Fruit fly (Drosophila melanogaster) whole organism, pupa: ENCODE results near the gene Roc1a.

Experiments
- CG17806 ChIP-seq: fragments of 200-800 bp; sonication (Bioruptor generic); optimal IDR thresholded peaks from 2 replicates; lab custom pipeline; 2018; ENCODE audit warnings: missing biosample characterization, mild to moderate bottlenecking, missing genetic modification characterization, moderate library complexity
- CG32121 ChIP-seq: fragments of 200-800 bp; sonication (Bioruptor generic); IDR thresholded peaks from 2 replicates; pipeline ENCODE4 v1.3.6; 2022; ENCODE audit warnings: missing biosample characterization, missing genetic modification characterization
- CG4496 ChIP-seq: fragments of 200-800 bp; sonication (Bioruptor generic); IDR thresholded peaks from 3 replicates; pipeline ENCODE4 v1.3.6; 2022; ENCODE audit warnings: missing biosample characterization, missing genetic modification characterization
- EcR ChIP-seq: fragments of 200-800 bp; sonication (Bioruptor generic); optimal IDR thresholded peaks from 3 replicates; lab custom pipeline; 2019; ENCODE audit warnings: missing biosample characterization, missing genetic modification characterization, mild to moderate bottlenecking, moderate library complexity, missing genetic modification reagents
- Pif1B ChIP-seq: fragments of 200-800 bp; sonication (Bioruptor generic); optimal IDR thresholded peaks from 3 replicates; lab custom pipeline; 2016; ENCODE audit warnings: missing biosample characterization, missing genetic modification characterization

DNA sequence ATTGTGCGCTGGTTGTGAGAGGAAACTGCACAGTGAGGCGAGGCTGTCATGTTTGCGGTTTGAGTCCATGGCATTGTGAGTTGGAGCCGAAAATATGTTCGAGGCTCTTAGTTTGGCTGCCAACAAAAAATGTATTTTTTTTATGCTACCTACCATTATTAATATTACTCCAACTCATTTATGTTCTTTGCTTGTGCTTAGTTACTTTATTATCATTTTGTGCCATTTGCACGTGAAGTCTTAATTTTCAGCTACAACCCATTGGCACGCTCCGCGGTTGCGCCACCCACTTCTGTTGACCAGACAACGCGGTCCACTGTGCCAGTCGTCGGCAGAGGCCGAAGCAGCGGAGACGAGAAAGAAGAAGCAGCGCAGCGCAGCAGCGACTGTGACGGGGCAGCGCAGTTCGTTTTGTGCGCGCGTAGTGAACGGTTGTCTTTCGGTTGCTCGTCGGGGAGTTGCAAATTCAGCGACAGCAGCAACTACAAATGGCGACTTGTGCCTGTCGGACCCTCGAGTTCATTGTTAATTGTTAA lies 39.4 kb downstream of the Roc1a start, which contains the start of gene sdk:
- peak; percentile 92 for TF ChIP-seq Pif1B (GFP tag; lab: Kevin White, UChicago)
- TF ChIP-seq CG17806 (tag; lab: Kevin White, UChicago): peak; percentile 86
- TF ChIP-seq CG32121 (GFP tag; lab: Robert Waterston, UW): peak; percentile 91
- TF ChIP-seq EcR: peak; percentile 56
- TF ChIP-seq CG4496 (GFP tag; lab: Robert Waterston, UW): peak; percentile 87
